Fruit fly (Drosophila melanogaster) whole organism, embryonic: ENCODE data around the gene CG13917.

Experiments
- CG14441 ChIP-seq: fragments of 200-800 bp; sonication (Bioruptor generic); IDR thresholded peaks from 2 replicates; pipeline ENCODE4 v1.3.6; 2022; ENCODE audit warnings: missing biosample characterization, missing genetic modification characterization
- Drgx ChIP-seq: fragments of 200-800 bp; sonication (Bioruptor generic); IDR thresholded peaks from 2 replicates; pipeline ENCODE4 v1.3.6; 2022; ENCODE audit warnings: missing biosample characterization, missing genetic modification characterization

DNA sequence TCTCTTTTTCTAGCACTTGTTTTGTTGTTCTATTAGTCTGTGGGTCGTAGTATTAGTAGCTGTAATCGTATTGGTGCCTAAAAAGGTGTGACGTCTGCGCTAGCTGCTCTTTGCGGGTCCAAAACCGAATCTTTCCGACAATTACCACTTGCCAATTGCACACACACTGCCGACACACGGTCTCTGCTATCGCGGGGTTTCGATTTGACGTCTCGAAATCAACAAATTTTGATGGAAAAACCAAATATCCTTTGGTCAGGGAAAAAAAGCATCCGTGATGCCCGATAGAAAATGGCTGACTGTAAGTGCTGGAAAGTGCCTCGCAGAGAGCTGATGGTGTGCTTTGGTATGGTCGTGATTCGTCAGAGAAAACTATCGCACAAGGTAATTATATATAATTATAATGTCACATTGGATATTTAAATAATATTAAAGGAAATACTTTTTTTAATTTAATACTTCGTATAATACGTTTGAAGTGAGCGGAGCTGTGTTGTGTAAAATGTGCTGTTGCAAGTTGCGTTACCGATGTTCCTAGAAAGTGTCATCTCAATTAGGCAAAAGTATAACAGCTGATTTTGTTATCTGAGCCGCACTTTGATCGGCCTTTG lies 18.2 kb upstream of the CG13917 start, which contains the start of the genes Pex10 and CG12099:
- TF ChIP-seq CG14441 (peak; percentile 89), Drgx (GFP tag; lab: Robert Waterston, UW) (peak; percentile 82)
